Fruit fly (Drosophila melanogaster): ENCODE measurements around the gene osa.
A peak's percentile ranks its signal among the peaks of the same experiment; 100 is the strongest.

dm6 chr3R:17679368-17679997 lies 38.7 kb downstream of the osa start:
- TF ChIP-seq Clk (GFP tag; optimal IDR thresholded peaks at IDR 0.05) (no peak), CG5204 (GFP tag; optimal IDR thresholded peaks at IDR 0.05) (no peak), kay (GFP tag; ENCODE audit: borderline replicate concordance) (peak; percentile 69), pad (GFP tag; optimal IDR thresholded peaks at IDR 0.05) (peak; percentile 51), CG7101 (tag; optimal IDR thresholded peaks at IDR 0.05) (peak; percentile 68), toe (GFP tag; optimal IDR thresholded peaks at IDR 0.05) (no peak), ovo (GFP tag; optimal IDR thresholded peaks at IDR 0.05) (peak; percentile 8), CG14711 (tag; optimal IDR thresholded peaks at IDR 0.05) (peak; percentile 69), tj (GFP tag; optimal IDR thresholded peaks at IDR 0.05) (peak; percentile 99)

Measured in whole organism, adult.